Fruit fly (Drosophila melanogaster) whole organism, embryonic: Measurements from ENCODE around the gene drl.

Experiments used
- Ada2b ChIP-seq: fragments of 200-800 bp; sonication (Bioruptor generic); IDR thresholded peaks from 2 replicates; pipeline ENCODE4 v1.3.6; 2022; ENCODE audit warnings: missing biosample characterization, missing genetic modification characterization
- Adf1 ChIP-seq: fragments of 200-800 bp; sonication (Bioruptor generic); IDR thresholded peaks from 2 replicates; pipeline ENCODE4 v1.3.6; 2022; ENCODE audit warnings: missing biosample characterization, missing genetic modification characterization
- CG11093 ChIP-seq: fragments of 200-800 bp; sonication (Bioruptor generic); IDR thresholded peaks from 3 replicates; pipeline ENCODE4 v1.3.6; 2022; ENCODE audit warnings: missing biosample characterization, missing genetic modification characterization
- CG11560 ChIP-seq: fragments of 200-800 bp; sonication (Bioruptor generic); IDR thresholded peaks from 3 replicates; pipeline ENCODE4 v1.3.6; 2022; ENCODE audit warnings: missing biosample characterization, missing genetic modification characterization
- CG12391 ChIP-seq: fragments of 200-800 bp; sonication (Bioruptor generic); optimal IDR thresholded peaks from 3 replicates; lab custom pipeline; 2018; ENCODE audit warnings: missing biosample characterization, mild to moderate bottlenecking, missing genetic modification characterization, moderate library complexity
- CG12659 ChIP-seq: fragments of 200-800 bp; sonication (Bioruptor generic); optimal IDR thresholded peaks from 3 replicates; lab custom pipeline; 2017; ENCODE audit warnings: mild to moderate bottlenecking, missing biosample characterization, missing genetic modification reagents, missing genetic modification characterization
- CG13624 ChIP-seq: fragments of 200-800 bp; sonication (Bioruptor generic); optimal IDR thresholded peaks from 2 replicates; lab custom pipeline; 2016; ENCODE audit warnings: missing biosample characterization, missing genetic modification characterization
- CG17829 ChIP-seq: fragments of 200-800 bp; optimal IDR thresholded peaks from 2 replicates; lab custom pipeline; 2019; ENCODE audit warnings: missing biosample characterization, mild to moderate bottlenecking, missing genetic modification characterization, moderate library complexity
- CG17912 ChIP-seq: fragments of 200-800 bp; sonication (Bioruptor generic); optimal IDR thresholded peaks from 2 replicates; lab custom pipeline; 2018; ENCODE audit warnings: missing biosample characterization, mild to moderate bottlenecking, missing genetic modification characterization
- CG18476 ChIP-seq: fragments of 200-800 bp; sonication (Bioruptor generic); optimal IDR thresholded peaks from 2 replicates; lab custom pipeline; 2016; ENCODE audit warnings: missing biosample characterization, mild to moderate bottlenecking, missing genetic modification characterization
- CG18619 ChIP-seq: fragments of 200-800 bp; sonication (Bioruptor generic); optimal IDR thresholded peaks from 3 replicates; lab custom pipeline; 2017; ENCODE audit warnings: missing biosample characterization, mild to moderate bottlenecking, missing genetic modification characterization
- CG3163 ChIP-seq: fragments of 200-800 bp; sonication (Bioruptor generic); optimal IDR thresholded peaks from 3 replicates; lab custom pipeline; 2016; ENCODE audit warnings: missing biosample characterization, missing genetic modification characterization
- CG32532 ChIP-seq: fragments of 200-800 bp; sonication (Bioruptor generic); IDR thresholded peaks from 2 replicates; pipeline ENCODE4 v1.3.6; 2022; ENCODE audit warnings: missing biosample characterization, missing genetic modification characterization
- CG3281 ChIP-seq: fragments of 200-800 bp; sonication (Bioruptor generic); optimal IDR thresholded peaks from 3 replicates; lab custom pipeline; 2017; ENCODE audit warnings: missing biosample characterization, mild to moderate bottlenecking, missing genetic modification characterization
- CG34376 ChIP-seq: fragments of 200-800 bp; sonication (Bioruptor generic); optimal IDR thresholded peaks from 2 replicates; lab custom pipeline; 2018; ENCODE audit warnings: missing biosample characterization, mild to moderate bottlenecking, missing genetic modification characterization
- CG4820 ChIP-seq: fragments of 200-800 bp; sonication (Bioruptor generic); optimal IDR thresholded peaks from 3 replicates; lab custom pipeline; 2016; ENCODE audit warnings: missing biosample characterization, missing genetic modification characterization
- CG6272 ChIP-seq: fragments of 200-800 bp; sonication (Bioruptor generic); IDR thresholded peaks from 2 replicates; pipeline ENCODE4 v1.3.6; 2022; ENCODE audit warnings: missing biosample characterization, missing genetic modification characterization
- CG6813 ChIP-seq: fragments of 200-800 bp; sonication (Bioruptor generic); optimal IDR thresholded peaks from 2 replicates; lab custom pipeline; 2017; ENCODE audit warnings: missing biosample characterization, missing genetic modification characterization, mild to moderate bottlenecking, moderate library complexity, missing genetic modification reagents
- CG8290 ChIP-seq, 3 experiments: fragments of 200-800 bp; sonication (Bioruptor generic); optimal IDR thresholded peaks; 2 replicates each; lab custom pipeline; 2016 to 2019; ENCODE audit warnings: missing biosample characterization in 3 of 3, missing genetic modification characterization in 3 of 3, mild to moderate bottlenecking in 2 of 3, moderate library complexity in 1 of 3
- CG8924 ChIP-seq: fragments of 200-800 bp; optimal IDR thresholded peaks from 3 replicates; lab custom pipeline; 2019; ENCODE audit warnings: missing biosample characterization, mild to moderate bottlenecking, missing genetic modification characterization, moderate library complexity
- CG9817 ChIP-seq: fragments of 200-800 bp; sonication (Bioruptor generic); optimal IDR thresholded peaks from 2 replicates; lab custom pipeline; 2018; ENCODE audit warnings: missing biosample characterization, mild to moderate bottlenecking, missing genetic modification characterization, moderate library complexity
- Dad ChIP-seq: fragments of 200-800 bp; sonication (Bioruptor generic); optimal IDR thresholded peaks from 3 replicates; lab custom pipeline; 2016; ENCODE audit warnings: missing biosample characterization, missing genetic modification characterization
- Dbx ChIP-seq: fragments of 200-800 bp; sonication (Bioruptor generic); IDR thresholded peaks from 3 replicates; pipeline ENCODE4 v1.3.6; 2022; ENCODE audit warnings: missing biosample characterization, missing genetic modification characterization
- Dip3 ChIP-seq: fragments of 200-800 bp; sonication (Bioruptor generic); optimal IDR thresholded peaks from 3 replicates; lab custom pipeline; 2016; ENCODE audit warnings: missing biosample characterization, missing genetic modification characterization
- Ets65A ChIP-seq: fragments of 200-800 bp; sonication (Bioruptor generic); peaks from one replicate; lab custom pipeline; 2016; ENCODE audit warnings: missing biosample characterization, missing genetic modification characterization
- Gug ChIP-seq: fragments of 200-800 bp; sonication (Bioruptor generic); IDR thresholded peaks from 4 replicates; pipeline ENCODE4 v1.3.6; 2022; ENCODE audit warnings: missing biosample characterization, missing genetic modification characterization
- Hr51 ChIP-seq, 2 experiments: fragments of 200-800 bp; sonication (Bioruptor generic); optimal IDR thresholded peaks; 2 replicates in 1 of 2; 3 replicates in 1 of 2; lab custom pipeline; 2016 to 2018; ENCODE audit warnings: missing biosample characterization in 2 of 2, missing genetic modification characterization in 2 of 2, mild to moderate bottlenecking in 1 of 2, moderate library complexity in 1 of 2
- TFAM ChIP-seq: fragments of 200-800 bp; sonication (Bioruptor generic); optimal IDR thresholded peaks from 2 replicates; lab custom pipeline; 2017; ENCODE audit warnings: missing biosample characterization, missing genetic modification characterization, inconsistent platforms
- Trl ChIP-seq, 3 experiments: fragments of >200 bp in 2 of 3; fragments of 200-800 bp in 1 of 3; sonication (Bioruptor generic) in 1 of 3; optimal IDR thresholded peaks; 2 replicates in 1 of 3; 3 replicates in 2 of 3; lab custom pipeline; 2016 to 2017; ENCODE audit warnings: missing biosample characterization in 1 of 3, missing genetic modification characterization in 1 of 3
- abd-A ChIP-seq: fragments of 200-800 bp; sonication (Bioruptor generic); optimal IDR thresholded peaks from 3 replicates; lab custom pipeline; 2019; ENCODE audit warnings: missing biosample characterization, mild to moderate bottlenecking, missing genetic modification characterization, moderate library complexity
- ase ChIP-seq: fragments of 200-800 bp; sonication (Bioruptor generic); IDR thresholded peaks from 3 replicates; pipeline ENCODE4 v1.3.6; 2022; ENCODE audit warnings: missing biosample characterization, missing genetic modification characterization
- dmrt99B ChIP-seq: fragments of 200-800 bp; sonication (Bioruptor generic); optimal IDR thresholded peaks from 2 replicates; lab custom pipeline; 2018; ENCODE audit warnings: missing biosample characterization, mild to moderate bottlenecking, missing genetic modification characterization, moderate library complexity
- esg ChIP-seq: fragments of 200-800 bp; sonication (Bioruptor generic); conservative IDR thresholded peaks from 2 replicates; pipeline ENCODE4 v1.3.6; 2022; ENCODE audit warnings: missing biosample characterization, missing genetic modification characterization
- exex ChIP-seq: fragments of 200-800 bp; sonication (Bioruptor generic); optimal IDR thresholded peaks from 4 replicates; lab custom pipeline; 2018; ENCODE audit warnings: missing biosample characterization, mild to moderate bottlenecking, missing genetic modification characterization, moderate library complexity
- grau ChIP-seq: fragments of 200-800 bp; optimal IDR thresholded peaks from 3 replicates; lab custom pipeline; 2019; ENCODE audit warnings: missing biosample characterization, mild to moderate bottlenecking, missing genetic modification characterization, moderate library complexity
- gsb ChIP-seq: fragments of 200-800 bp; sonication (Bioruptor generic); IDR thresholded peaks from 2 replicates; pipeline ENCODE4 v1.3.6; 2022; ENCODE audit warnings: missing biosample characterization, missing genetic modification characterization
- lab ChIP-seq: fragments of 200-800 bp; sonication (Bioruptor generic); optimal IDR thresholded peaks from 3 replicates; lab custom pipeline; 2017; ENCODE audit warnings: missing biosample characterization, missing genetic modification characterization, mild to moderate bottlenecking, moderate library complexity, missing genetic modification reagents
- lov ChIP-seq, 2 experiments: fragments of 200-800 bp in 1 of 2; fragments of >200 bp in 1 of 2; sonication (Bioruptor generic) in 1 of 2; IDR thresholded peaks in 1 of 2; optimal IDR thresholded peaks in 1 of 2; 2 replicates in 1 of 2; 3 replicates in 1 of 2; pipeline versions ENCODE4 v1.3.6 to Lab custom; 2017 to 2022; ENCODE audit warnings: missing biosample characterization in 1 of 2, missing genetic modification characterization in 1 of 2
- maf-S ChIP-seq: fragments of 200-800 bp; sonication (Bioruptor generic); optimal IDR thresholded peaks from 2 replicates; lab custom pipeline; 2016; ENCODE audit warnings: missing biosample characterization, missing genetic modification characterization
- oc ChIP-seq: fragments of 200-800 bp; sonication (Bioruptor generic); optimal IDR thresholded peaks from 2 replicates; lab custom pipeline; 2018; ENCODE audit warnings: missing biosample characterization, mild to moderate bottlenecking, missing genetic modification characterization, moderate library complexity
- peb ChIP-seq: fragments of 200-800 bp; sonication (Bioruptor generic); IDR thresholded peaks from 2 replicates; pipeline ENCODE4 v1.3.6; 2022; ENCODE audit warnings: missing biosample characterization, missing genetic modification characterization
- pfk ChIP-seq: fragments of 200-800 bp; sonication (Bioruptor generic); optimal IDR thresholded peaks from 2 replicates; lab custom pipeline; 2018; ENCODE audit warnings: missing biosample characterization, mild to moderate bottlenecking, missing genetic modification characterization, moderate library complexity
- pho ChIP-seq: fragments of 200-800 bp; sonication (Bioruptor generic); optimal IDR thresholded peaks from 2 replicates; lab custom pipeline; 2016; ENCODE audit warnings: missing biosample characterization, missing genetic modification characterization
- pita ChIP-seq: fragments of 200-800 bp; sonication (Bioruptor generic); optimal IDR thresholded peaks from 2 replicates; lab custom pipeline; 2017; ENCODE audit warnings: missing biosample characterization, mild to moderate bottlenecking, missing genetic modification characterization
- sens ChIP-seq: fragments of 200-800 bp; sonication (Bioruptor generic); peaks from one replicate; lab custom pipeline; 2016; ENCODE audit warnings: missing biosample characterization, missing genetic modification characterization
- sisA ChIP-seq: fragments of 200-800 bp; sonication (Bioruptor generic); IDR thresholded peaks from 2 replicates; pipeline ENCODE4 v1.3.6; 2022; ENCODE audit warnings: missing biosample characterization, missing genetic modification characterization
- sna ChIP-seq: fragments of 200-800 bp; sonication (Bioruptor generic); IDR thresholded peaks from 2 replicates; pipeline ENCODE4 v1.3.6; 2022; ENCODE audit warnings: missing biosample characterization, missing genetic modification characterization; ENCODE audit not compliant: partially characterized antibody
- tin ChIP-seq: fragments of 200-800 bp; sonication (Bioruptor generic); optimal IDR thresholded peaks from 3 replicates; lab custom pipeline; 2016; ENCODE audit warnings: missing biosample characterization, missing genetic modification characterization
- tio ChIP-seq: fragments of 200-800 bp; sonication (Bioruptor generic); optimal IDR thresholded peaks from 2 replicates; lab custom pipeline; 2017; ENCODE audit warnings: missing biosample characterization, missing genetic modification characterization, inconsistent platforms
- tx ChIP-seq: fragments of 200-800 bp; sonication (Bioruptor generic); optimal IDR thresholded peaks from 2 replicates; lab custom pipeline; 2016; ENCODE audit warnings: missing biosample characterization, missing genetic modification characterization

The drl gene

dm6 chr2L:19140984-19141262, 49.2 kb upstream of the drl start (continued):
- peak in 1 of 2 experiments; percentile 14 for TF ChIP-seq Hr51 (GFP tag; optimal IDR thresholded peaks at IDR 0.05; lab: Kevin White, UChicago)
- TF ChIP-seq CG12391 (tag; lab: Kevin White, UChicago): peak; percentile 10
- peak; percentile 73; the same call in 2 of the 3 replicates for TF ChIP-seq Dbx (GFP tag; lab: Robert Waterston, UW)
- TF ChIP-seq grau (tag; lab: Kevin White, UChicago): peak; percentile 90
- TF ChIP-seq Ada2b (GFP tag; lab: Robert Waterston, UW): 0 out of 2 replicates have a peak, but pooled peaks have one; percentile 29
- no peak for TF ChIP-seq CG18476
- TF ChIP-seq peb (GFP tag; lab: Robert Waterston, UW): no peak
- TF ChIP-seq ase: no peak
- no peak for TF ChIP-seq pfk (GFP tag; lab: Kevin White, UChicago)
- no peak for TF ChIP-seq Adf1 (GFP tag; lab: Robert Waterston, UW)
- peak; percentile 21 for TF ChIP-seq CG3163 (GFP tag; lab: Kevin White, UChicago)
- TF ChIP-seq CG32532 (GFP tag; lab: Robert Waterston, UW): peak; percentile 59; the same call in 1 of the 2 replicates
- TF ChIP-seq exex (tag; lab: Kevin White, UChicago): no peak
- TF ChIP-seq CG11560: peak; percentile 52; the same call in 1 of the 3 replicates
- TF ChIP-seq esg (GFP tag; lab: Robert Waterston, UW): peak; percentile 27; the same call in 1 of the 2 replicates
- peak; percentile 12 for TF ChIP-seq CG34376 (GFP tag; lab: Kevin White, UChicago)
- TF ChIP-seq abd-A: no peak
- TF ChIP-seq lab: peak; percentile 59
- TF ChIP-seq sna (GFP tag; lab: Robert Waterston, UW): no peak
- peak; percentile 26 for TF ChIP-seq CG6813
- no peak for TF ChIP-seq CG4820 (GFP tag; lab: Kevin White, UChicago)
- peak; percentile 24 for TF ChIP-seq Dad (GFP tag; lab: Kevin White, UChicago)
- TF ChIP-seq sisA (GFP tag; lab: Robert Waterston, UW): no peak
- no peak for TF ChIP-seq lov (optimal IDR thresholded peaks at IDR 0.05; lab: Kevin White, UChicago)
- TF ChIP-seq lov (GFP tag; IDR thresholded peaks at IDR 0.05; lab: Robert Waterston, UW): no peak
- peak; percentile 27; the same call in 1 of the 4 replicates for TF ChIP-seq Gug
- peak; percentile 63 for TF ChIP-seq Ets65A (GFP tag; lab: Kevin White, UChicago)
- no peak for TF ChIP-seq TFAM (GFP tag; lab: Kevin White, UChicago)
- peak; percentile 66 for TF ChIP-seq CG13624 (GFP tag; lab: Kevin White, UChicago)
- no peak for TF ChIP-seq CG6272 (GFP tag; lab: Robert Waterston, UW)
- TF ChIP-seq Dip3 (GFP tag; lab: Kevin White, UChicago): peak; percentile 42
- TF ChIP-seq CG18619 (GFP tag; lab: Kevin White, UChicago): peak; percentile 40
- TF ChIP-seq CG11093: 0 out of 3 replicates have a peak, but pooled peaks have one; percentile 22
- TF ChIP-seq tio (GFP tag; lab: Kevin White, UChicago): no peak
- TF ChIP-seq CG12659 (GFP tag; lab: Kevin White, UChicago): no peak
- no peak for TF ChIP-seq CG17912
- TF ChIP-seq CG9817: peak; percentile 30
- TF ChIP-seq gsb: 0 out of 2 replicates have a peak, but pooled peaks have one; percentile 41
- TF ChIP-seq tx (GFP tag; lab: Kevin White, UChicago): peak; percentile 1
- peak; percentile 19 for TF ChIP-seq dmrt99B (tag; lab: Kevin White, UChicago)
- TF ChIP-seq CG8924 (tag; lab: Kevin White, UChicago): peak; percentile 42
- TF ChIP-seq CG17829: no peak
- TF ChIP-seq oc (tag; lab: Kevin White, UChicago): no peak
- TF ChIP-seq CG3281: peak; percentile 60
- no peak for TF ChIP-seq CG8290 (GFP tag; optimal IDR thresholded peaks at IDR 0.05; lab: Kevin White, UChicago)
- peak in 1 of 2 experiments; percentile 76 for TF ChIP-seq CG8290 (tag; optimal IDR thresholded peaks at IDR 0.05; lab: Kevin White, UChicago)
- no peak for TF ChIP-seq Trl (optimal IDR thresholded peaks at IDR 0.05; lab: Kevin White, UChicago)
- no peak for TF ChIP-seq Trl (GFP tag; optimal IDR thresholded peaks at IDR 0.05; lab: Kevin White, UChicago)
- peak; percentile 39 for TF ChIP-seq pho (GFP tag; lab: Kevin White, UChicago)
- TF ChIP-seq sens: peak; percentile 50
- TF ChIP-seq maf-S (GFP tag; lab: Kevin White, UChicago): no peak
- no peak for TF ChIP-seq pita
- TF ChIP-seq tin (GFP tag; lab: Kevin White, UChicago): no peak
